Worm (Caenorhabditis elegans): ENCODE measurements around the gene C05B5.4.

Gene C05B5.4

DNA sequence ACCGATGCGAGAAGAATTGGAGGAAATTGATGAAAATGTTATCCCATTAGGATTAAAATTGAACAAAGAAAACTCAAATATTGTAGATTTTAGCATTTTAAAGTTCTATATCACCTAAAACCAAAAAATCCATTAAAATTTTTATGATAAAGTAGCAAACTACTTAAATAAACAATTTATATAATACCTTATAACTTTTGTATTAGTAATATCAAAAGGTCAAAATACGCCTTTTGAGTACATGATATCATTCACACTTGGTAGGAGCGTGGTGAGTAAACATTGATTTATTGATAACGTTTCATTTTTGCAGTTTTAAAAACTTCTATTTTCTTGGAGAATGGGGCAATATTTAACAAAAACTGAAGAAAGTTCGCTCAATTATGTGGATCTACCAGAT, 7.4 kb downstream of the C05B5.4 start, which contains the start of gene C05B5.5:
TSS of gene C05B5.5 (plus strand) at position 301 of the 400 bp plus-strand sequence.
- no peak for TF ChIP-seq F10B5.3 (tag; optimal IDR thresholded peaks at IDR 0.05)
- TF ChIP-seq nhr-76 (tag; optimal IDR thresholded peaks at IDR 0.05), result no peak
- TF ChIP-seq mxl-3 (GFP tag; optimal IDR thresholded peaks at IDR 0.05), result no peak
- peak; percentile 7 for TF ChIP-seq pqm-1 (tag; optimal IDR thresholded peaks at IDR 0.05)
- no peak for TF ChIP-seq ceh-62 (tag; optimal IDR thresholded peaks at IDR 0.05)
- TF ChIP-seq unc-39 (tag; optimal IDR thresholded peaks at IDR 0.05), result no peak
- TF ChIP-seq nhr-237 (tag; optimal IDR thresholded peaks at IDR 0.05), result no peak
- no peak for TF ChIP-seq zip-2 (tag; optimal IDR thresholded peaks at IDR 0.05)
- no peak for TF ChIP-seq R02D3.7 (tag; optimal IDR thresholded peaks at IDR 0.05)
- no peak for TF ChIP-seq daf-16 (GFP tag; optimal IDR thresholded peaks at IDR 0.05)
- peak; percentile 32 for TF ChIP-seq daf-16 (tag; optimal IDR thresholded peaks at IDR 0.05)
- peak; percentile 19 for TF ChIP-seq nhr-6 (tag; optimal IDR thresholded peaks at IDR 0.05)

DNA sequence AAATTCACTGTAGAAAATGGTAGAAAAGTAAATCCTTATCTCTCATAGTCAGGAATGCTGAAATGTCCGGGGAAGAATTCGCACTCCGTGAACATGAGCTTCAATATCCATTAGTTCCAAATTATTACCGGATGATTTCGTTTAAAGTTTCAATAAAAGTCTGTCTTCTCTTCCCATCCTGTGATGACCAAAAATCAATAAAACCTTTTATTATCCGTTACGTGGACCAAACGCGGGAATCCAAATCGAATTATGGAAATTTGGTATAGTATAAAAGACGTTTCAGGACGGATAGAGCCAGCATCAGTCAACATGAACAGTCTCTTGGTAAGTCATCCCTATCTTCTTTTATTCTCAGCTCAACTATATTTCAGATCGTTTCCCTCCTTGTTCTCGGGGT, 10.5 kb downstream of the C05B5.4 start, which contains the start of gene C05B5.11:
TSS of gene C05B5.11 (plus strand) at position 301 of the 400 bp plus-strand sequence.
- no peak for TF ChIP-seq zag-1 (tag; optimal IDR thresholded peaks at IDR 0.05)
- TF ChIP-seq egl-27 (tag; optimal IDR thresholded peaks at IDR 0.05), result no peak
- no peak for TF ChIP-seq ceh-44 (GFP tag; IDR thresholded peaks at IDR 0.05)
- no peak for TF ChIP-seq egl-43 (GFP tag; IDR thresholded peaks at IDR 0.05)
- no peak for TF ChIP-seq Y48G9A.11 (GFP tag; IDR thresholded peaks at IDR 0.05)
- TF ChIP-seq dpl-1 (GFP tag; optimal IDR thresholded peaks at IDR 0.05), result no peak

- TF ChIP-seq aha-1 (tag) (peak; percentile 60), ceh-44 (GFP tag; IDR thresholded peaks at IDR 0.05) (no peak), zfp-3 (GFP tag; conservative IDR thresholded peaks at IDR 0.05) (no peak), lin-29 (GFP tag; IDR thresholded peaks at IDR 0.05) (no peak), cey-2 (tag; optimal IDR thresholded peaks at IDR 0.05; ENCODE audit: borderline replicate concordance, insufficient read depth) (peak; percentile 50), hlh-30 (tag; optimal IDR thresholded peaks at IDR 0.05; ENCODE audit: insufficient read depth) (peak; percentile 14), unc-62 (GFP tag; optimal IDR thresholded peaks at IDR 0.05 in 1 of 2) (peak in 1 of 2 experiments; percentile 79), unc-62 (tag; optimal IDR thresholded peaks at IDR 0.05) (no peak), attf-4 (tag; optimal IDR thresholded peaks at IDR 0.05) (no peak), ces-1 (GFP tag; optimal IDR thresholded peaks at IDR 0.05) (no peak), pha-4 (GFP tag; IDR thresholded peaks at IDR 0.05) (no peak), pha-4 (tag; optimal IDR thresholded peaks at IDR 0.05) (no peak), zfp-2 (tag; optimal IDR thresholded peaks at IDR 0.05) (no peak)
These were observed 13.2 kb downstream of the C05B5.4 start, which contains the start of gene C05B5.8 for ce11 chrIII:10006734-10007348. Gene C05B5.8 (minus strand): TSS chrIII:10006784.

ce11 chrIII:10010117-10010516, 16.4 kb downstream of the C05B5.4 start, which contains the start of gene fbxa-155:
Gene fbxa-155 (minus strand): TSS chrIII:10010217.
- TF ChIP-seq ceh-44 (GFP tag; IDR thresholded peaks at IDR 0.05), result no peak
- TF ChIP-seq ZK546.5 (tag; optimal IDR thresholded peaks at IDR 0.05), result no peak
- TF ChIP-seq vab-7 (GFP tag; IDR thresholded peaks at IDR 0.05), result no peak
- no peak for TF ChIP-seq nhr-41 (GFP tag; IDR thresholded peaks at IDR 0.05)
- TF ChIP-seq nhr-102 (tag; optimal IDR thresholded peaks at IDR 0.05), result no peak
- no peak for TF ChIP-seq dmd-6 (GFP tag; IDR thresholded peaks at IDR 0.05)
- TF ChIP-seq lin-1 (GFP tag; IDR thresholded peaks at IDR 0.05), result no peak
- no peak for TF ChIP-seq saeg-2 (GFP tag; IDR thresholded peaks at IDR 0.05)
- TF ChIP-seq nhr-11 (tag; optimal IDR thresholded peaks at IDR 0.05), result no peak
- no peak for TF ChIP-seq fkh-10 (GFP tag; optimal IDR thresholded peaks at IDR 0.05)
- TF ChIP-seq unc-39 (tag; optimal IDR thresholded peaks at IDR 0.05), result no peak
- no peak for TF ChIP-seq Y5F2A.4 (GFP tag; optimal IDR thresholded peaks at IDR 0.05)
